Worm (Caenorhabditis elegans): ENCODE data around the gene egl-47.
A peak's percentile ranks its signal among the peaks of the same experiment; 100 is the strongest.

Gene egl-47

DNA sequence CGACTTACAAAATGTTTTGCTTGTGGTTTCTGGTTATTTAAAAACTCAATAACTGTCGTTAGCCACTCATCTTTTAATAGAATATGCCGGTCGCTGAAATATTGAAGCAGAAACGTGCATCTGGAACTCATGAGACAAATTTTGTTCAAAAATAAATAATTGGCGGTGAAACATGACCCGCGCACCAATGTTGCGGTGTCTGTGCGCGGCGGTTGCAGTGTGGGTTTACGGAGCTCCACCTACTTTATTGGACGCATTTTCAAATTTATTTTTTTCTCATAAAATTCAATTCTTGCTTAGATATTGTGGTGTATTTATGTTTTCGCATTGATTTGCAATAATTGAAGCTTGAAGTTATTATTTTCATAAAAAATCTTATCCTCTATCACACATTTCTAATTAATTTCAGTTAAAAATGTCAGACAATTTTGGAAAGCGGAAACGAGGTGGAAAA is 31.3 kb downstream of the egl-47 start, which contains the start of the genes rmh-2 and suds-3:
TSS of gene rmh-2 (minus strand) at position 164 of the 454 bp plus-strand sequence.
TSS of gene suds-3 (plus strand) at position 404 of the 454 bp plus-strand sequence.
- no peak for TF ChIP-seq saeg-2 (GFP tag; IDR thresholded peaks at IDR 0.05)
- TF ChIP-seq zfp-3 (GFP tag; conservative IDR thresholded peaks at IDR 0.05): no peak
- TF ChIP-seq lir-3 (tag; optimal IDR thresholded peaks at IDR 0.05): no peak
- no peak for TF ChIP-seq ZK337.2 (GFP tag; IDR thresholded peaks at IDR 0.05)
- TF ChIP-seq hlh-30 (tag; optimal IDR thresholded peaks at IDR 0.05; ENCODE audit: insufficient read depth): peak; percentile 27
- no peak for TF ChIP-seq nhr-41 (GFP tag; IDR thresholded peaks at IDR 0.05)
- no peak for TF ChIP-seq ZK546.5 (tag; optimal IDR thresholded peaks at IDR 0.05)
- TF ChIP-seq dpl-1 (GFP tag; optimal IDR thresholded peaks at IDR 0.05): peak; percentile 79
- TF ChIP-seq nhr-77 (tag; optimal IDR thresholded peaks at IDR 0.05): peak; percentile 1
- peak; percentile 85 for TF ChIP-seq R02D3.7 (tag; optimal IDR thresholded peaks at IDR 0.05)
- peak; percentile 23 for TF ChIP-seq nhr-28 (tag; optimal IDR thresholded peaks at IDR 0.05)
- TF ChIP-seq unc-130 (GFP tag; optimal IDR thresholded peaks at IDR 0.05): no peak
- 0 out of 2 replicates have a peak, but pooled peaks have one; percentile 32 for TF ChIP-seq pha-4 (GFP tag; IDR thresholded peaks at IDR 0.05)
- no peak for TF ChIP-seq pha-4 (tag; optimal IDR thresholded peaks at IDR 0.05)

DNA sequence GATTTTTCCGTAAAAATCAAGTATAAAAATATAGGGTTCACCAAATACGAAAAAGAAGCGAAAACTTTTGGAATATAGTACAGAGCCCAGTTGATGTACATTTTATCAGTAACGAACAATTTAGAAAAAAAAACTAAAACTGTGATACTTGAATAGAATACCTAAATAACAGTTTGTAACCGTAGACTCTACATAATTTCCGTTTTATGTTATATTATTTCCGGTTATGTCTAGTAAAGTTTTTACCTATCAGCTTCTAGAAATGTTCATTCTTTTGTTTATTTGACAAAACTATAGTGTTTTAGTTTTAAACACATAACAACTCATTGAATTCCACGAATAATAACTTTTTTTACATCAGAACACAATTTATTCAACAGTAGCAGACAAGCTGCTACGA is 38.1 kb downstream of the egl-47 start, which contains the start of gene srj-33:
TSS of gene srj-33 (minus strand) at position 101 of the 400 bp plus-strand sequence.
- TF ChIP-seq Y5F2A.4 (GFP tag; optimal IDR thresholded peaks at IDR 0.05) (no peak), Y48G9A.11 (GFP tag; IDR thresholded peaks at IDR 0.05) (no peak), unc-130 (GFP tag; optimal IDR thresholded peaks at IDR 0.05) (no peak), unc-39 (tag; optimal IDR thresholded peaks at IDR 0.05) (no peak), lin-13 (GFP tag; optimal IDR thresholded peaks at IDR 0.05) (no peak), nhr-10 (tag; optimal IDR thresholded peaks at IDR 0.05) (no peak), zag-1 (tag; optimal IDR thresholded peaks at IDR 0.05) (no peak), duxl-1 (tag; optimal IDR thresholded peaks at IDR 0.05; ENCODE audit: poor library complexity) (no peak), F49E8.2 (tag; optimal IDR thresholded peaks at IDR 0.05; ENCODE audit: borderline replicate concordance) (no peak), fkh-10 (GFP tag; optimal IDR thresholded peaks at IDR 0.05) (no peak), spr-1 (tag; optimal IDR thresholded peaks at IDR 0.05) (no peak), Y105C5A.15 (GFP tag; IDR thresholded peaks at IDR 0.05) (no peak)

DNA sequence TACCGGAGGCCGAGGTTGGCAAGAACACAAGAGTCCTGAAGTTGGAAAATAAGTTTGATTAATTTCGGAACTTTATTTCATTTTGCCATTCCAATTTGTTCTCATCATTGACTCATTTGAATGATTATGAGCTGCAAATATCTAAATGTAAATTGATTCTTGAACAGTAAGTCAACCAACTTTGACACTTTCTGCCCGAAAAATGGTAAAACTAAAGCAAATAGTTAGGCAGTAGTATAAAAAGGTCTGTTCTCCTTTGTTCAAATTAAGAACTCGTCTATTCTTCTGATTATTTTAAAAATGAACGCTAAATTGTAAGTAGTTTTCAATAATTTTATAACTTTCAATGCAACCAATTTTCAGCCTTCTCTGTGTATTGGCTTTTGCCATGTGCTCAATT is 43.7 kb downstream of the egl-47 start, which contains the start of gene fipr-12:
TSS of gene fipr-12 (plus strand) at position 301 of the 400 bp plus-strand sequence.
- no peak for TF ChIP-seq snpc-1.2 (GFP tag; IDR thresholded peaks at IDR 0.05)
- TF ChIP-seq unc-62 (GFP tag; optimal IDR thresholded peaks at IDR 0.05 in 1 of 2): peak in 1 of 2 experiments; percentile 70
- TF ChIP-seq unc-62 (tag; optimal IDR thresholded peaks at IDR 0.05): no peak

DNA sequence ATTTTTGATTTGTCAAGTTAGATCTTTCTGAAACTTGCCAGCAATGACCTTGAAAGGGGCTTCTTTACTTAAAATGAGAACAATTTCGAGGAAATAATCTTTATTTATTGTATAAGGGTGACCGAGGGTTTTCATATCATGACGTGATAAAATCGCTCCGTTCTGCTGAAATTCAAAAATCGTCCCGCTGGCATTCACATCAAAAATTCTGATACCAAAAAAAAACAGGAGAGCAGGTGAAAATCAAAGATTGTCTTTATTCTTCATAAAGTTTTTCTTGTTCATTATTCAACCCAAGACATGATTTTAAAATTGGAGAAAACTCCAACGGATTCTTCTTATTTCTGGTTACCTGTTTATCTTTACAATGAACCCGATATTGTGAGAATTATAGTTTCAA is 44.7 kb downstream of the egl-47 start, which contains the start of gene sre-28:
TSS of gene sre-28 (plus strand) at position 301 of the 400 bp plus-strand sequence.
- no peak for TF ChIP-seq lim-7 (GFP tag; IDR thresholded peaks at IDR 0.05)
- no peak for TF ChIP-seq nhr-28 (tag; optimal IDR thresholded peaks at IDR 0.05)
- no peak for TF ChIP-seq ZK546.5 (tag; optimal IDR thresholded peaks at IDR 0.05)
- TF ChIP-seq unc-62 (GFP tag; optimal IDR thresholded peaks at IDR 0.05 in 1 of 2): peak in 1 of 2 experiments; percentile 19
- TF ChIP-seq unc-62 (tag; optimal IDR thresholded peaks at IDR 0.05): no peak

DNA sequence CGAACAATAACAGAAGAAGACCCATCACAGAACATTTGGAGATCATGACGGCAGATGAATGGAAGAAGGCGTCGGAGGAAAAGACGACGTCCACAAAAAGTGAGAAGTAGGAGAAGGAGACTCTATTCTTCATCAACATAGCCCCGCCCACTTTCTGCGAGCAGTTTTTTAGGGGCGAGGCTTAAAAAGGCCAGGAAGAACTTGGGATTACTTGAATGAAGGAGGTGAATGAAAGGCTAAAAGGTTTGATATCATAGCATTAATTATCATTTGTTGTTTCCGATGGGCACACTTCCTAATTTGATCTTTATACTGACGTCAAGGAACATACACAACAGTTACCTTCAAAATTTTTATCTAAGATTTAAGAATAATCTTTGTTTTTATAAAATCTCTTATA is 49.5 kb downstream of the egl-47 start, which contains the start of gene nlp-58:
TSS of gene nlp-58 (minus strand) at position 101 of the 400 bp plus-strand sequence.
- TF ChIP-seq daf-16 (GFP tag; optimal IDR thresholded peaks at IDR 0.05): no peak
- TF ChIP-seq daf-16 (tag; optimal IDR thresholded peaks at IDR 0.05): no peak
- no peak for TF ChIP-seq lin-39 (tag; optimal IDR thresholded peaks at IDR 0.05)
- TF ChIP-seq tag-97 (GFP tag; IDR thresholded peaks at IDR 0.05): no peak
- no peak for TF ChIP-seq hlh-30 (tag; optimal IDR thresholded peaks at IDR 0.05; ENCODE audit: insufficient read depth)
- TF ChIP-seq ztf-11 (tag; optimal IDR thresholded peaks at IDR 0.05): no peak
- TF ChIP-seq ceh-32 (tag; optimal IDR thresholded peaks at IDR 0.05; ENCODE audit: poor library complexity): no peak
- no peak for TF ChIP-seq nhr-237 (tag; optimal IDR thresholded peaks at IDR 0.05)
- no peak for TF ChIP-seq pqm-1 (tag; optimal IDR thresholded peaks at IDR 0.05)
- TF ChIP-seq fkh-10 (GFP tag; optimal IDR thresholded peaks at IDR 0.05): no peak
- no peak for TF ChIP-seq lsy-2 (tag; optimal IDR thresholded peaks at IDR 0.05)
- no peak for TF ChIP-seq attf-4 (tag; optimal IDR thresholded peaks at IDR 0.05)

Measured in whole organism, L4 larva.